Worm (Caenorhabditis elegans) whole organism, late embryonic: ENCODE results near the gene D1086.19.

ENCODE experiments used
- elt-2 ChIP-seq: sonication (generic microtip); optimal IDR thresholded peaks from 2 replicates; lab custom pipeline; 2016; ENCODE audit warnings: missing genetic modification reagents, missing genetic modification characterization, missing compliant biosample characterization
- hlh-30 ChIP-seq: sonication (generic microtip); optimal IDR thresholded peaks from 2 replicates; lab custom pipeline; 2017; ENCODE audit warnings: antibody characterized with exemption, missing genetic modification characterization, missing compliant biosample characterization; ENCODE audit not compliant: insufficient read depth

DNA sequence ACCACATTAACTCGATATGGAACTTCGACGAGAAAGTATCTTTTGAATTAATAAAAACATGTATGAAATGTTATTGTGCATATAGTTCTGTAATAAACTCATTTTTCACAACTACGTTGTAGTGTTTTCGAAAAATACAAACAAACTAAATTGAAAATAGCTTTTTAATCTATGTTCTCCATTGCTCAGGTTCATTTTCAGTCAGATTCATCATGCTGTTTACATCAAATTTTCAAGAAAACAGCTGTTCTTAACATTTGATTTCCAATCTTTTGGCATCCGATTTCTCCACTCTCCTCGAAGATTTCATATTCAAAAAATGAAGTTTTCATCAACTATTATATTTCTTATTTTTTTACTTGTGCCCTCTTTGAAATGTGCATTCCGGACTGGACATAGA, 21.9 kb downstream of the D1086.19 start, which contains the start of gene H39E23.2:
- TF ChIP-seq hlh-30 (no peak), elt-2 (tag; lab: Kevin White, UChicago) (no peak)
